Fruit fly (Drosophila melanogaster) whole organism, embryonic: ENCODE results near the gene Cep290.

Experiments
- Antp ChIP-seq: fragments of 200-800 bp; sonication (Bioruptor generic); optimal IDR thresholded peaks from 3 replicates; lab custom pipeline; 2016; ENCODE audit warnings: missing biosample characterization, missing genetic modification characterization
- Asciz ChIP-seq: fragments of 200-800 bp; sonication (Bioruptor generic); optimal IDR thresholded peaks from 2 replicates; lab custom pipeline; 2017; ENCODE audit warnings: missing biosample characterization, mild to moderate bottlenecking, missing genetic modification characterization, missing genetic modification reagents
- Bdp1 ChIP-seq: fragments of 200-800 bp; sonication (Bioruptor generic); optimal IDR thresholded peaks from 3 replicates; lab custom pipeline; 2016; ENCODE audit warnings: missing biosample characterization, missing genetic modification characterization
- Bteb2 ChIP-seq: fragments of 200-800 bp; sonication (Bioruptor generic); optimal IDR thresholded peaks from 2 replicates; lab custom pipeline; 2016; ENCODE audit warnings: missing biosample characterization, missing genetic modification characterization
- C15 ChIP-seq: fragments of 200-800 bp; sonication (Bioruptor generic); IDR thresholded peaks from 3 replicates; pipeline ENCODE4 v1.3.6; 2022; ENCODE audit warnings: missing biosample characterization, missing genetic modification characterization
- CG10565 ChIP-seq: fragments of 200-800 bp; sonication (Bioruptor generic); optimal IDR thresholded peaks from 3 replicates; lab custom pipeline; 2016; ENCODE audit warnings: missing biosample characterization, mild to moderate bottlenecking, missing genetic modification characterization
- CG11695 ChIP-seq: fragments of 200-800 bp; sonication (Bioruptor generic); IDR thresholded peaks from 3 replicates; pipeline ENCODE4 v1.3.6; 2022; ENCODE audit warnings: missing biosample characterization, missing genetic modification characterization
- CG12236 ChIP-seq: fragments of 200-800 bp; sonication (Bioruptor generic); optimal IDR thresholded peaks from 2 replicates; lab custom pipeline; 2016; ENCODE audit warnings: missing biosample characterization, missing genetic modification characterization
- CG13424 ChIP-seq: fragments of 200-800 bp; sonication (Bioruptor generic); optimal IDR thresholded peaks from 2 replicates; lab custom pipeline; 2019; ENCODE audit warnings: missing biosample characterization, mild to moderate bottlenecking, missing genetic modification characterization, moderate library complexity
- CG14050 ChIP-seq: fragments of 200-800 bp; sonication (Bioruptor generic); IDR thresholded peaks from 3 replicates; pipeline ENCODE4 v1.3.6; 2022; ENCODE audit warnings: missing biosample characterization, missing genetic modification characterization
- CG1647 ChIP-seq: fragments of 200-800 bp; sonication (Bioruptor generic); optimal IDR thresholded peaks from 3 replicates; lab custom pipeline; 2016; ENCODE audit warnings: missing biosample characterization, missing genetic modification characterization
- CG17361 ChIP-seq: fragments of 200-800 bp; sonication (Bioruptor generic); IDR thresholded peaks from 3 replicates; pipeline ENCODE4 v1.3.6; 2022; ENCODE audit warnings: missing biosample characterization, missing genetic modification characterization
- CG18262 ChIP-seq: fragments of 200-800 bp; optimal IDR thresholded peaks from 3 replicates; lab custom pipeline; 2019; ENCODE audit warnings: missing biosample characterization, mild to moderate bottlenecking, missing genetic modification characterization, moderate library complexity
- CG1832 ChIP-seq: fragments of 200-800 bp; sonication (Bioruptor generic); optimal IDR thresholded peaks from 2 replicates; lab custom pipeline; 2017; ENCODE audit warnings: missing biosample characterization, mild to moderate bottlenecking, missing genetic modification characterization, inconsistent platforms
- CG3995 ChIP-seq: fragments of 200-800 bp; sonication (Bioruptor generic); optimal IDR thresholded peaks from 3 replicates; lab custom pipeline; 2016; ENCODE audit warnings: missing biosample characterization, missing genetic modification characterization
- CG4328 ChIP-seq: fragments of 200-800 bp; sonication (Bioruptor generic); optimal IDR thresholded peaks from 3 replicates; lab custom pipeline; 2017; ENCODE audit warnings: missing biosample characterization, missing genetic modification reagents, missing genetic modification characterization
- CG4404 ChIP-seq: fragments of 200-800 bp; sonication (Bioruptor generic); IDR thresholded peaks from 2 replicates; pipeline ENCODE4 v1.3.6; 2022; ENCODE audit warnings: missing biosample characterization, missing genetic modification characterization
- CG6254 ChIP-seq: fragments of 200-800 bp; sonication (Bioruptor generic); optimal IDR thresholded peaks from 3 replicates; lab custom pipeline; 2017; ENCODE audit warnings: mild to moderate bottlenecking, missing biosample characterization, missing genetic modification reagents, missing genetic modification characterization
- CG6813 ChIP-seq: fragments of 200-800 bp; sonication (Bioruptor generic); optimal IDR thresholded peaks from 2 replicates; lab custom pipeline; 2017; ENCODE audit warnings: missing biosample characterization, missing genetic modification characterization, mild to moderate bottlenecking, moderate library complexity, missing genetic modification reagents
- CG8388 ChIP-seq: fragments of 200-800 bp; sonication (Bioruptor generic); optimal IDR thresholded peaks from 2 replicates; lab custom pipeline; 2019; ENCODE audit warnings: missing biosample characterization, mild to moderate bottlenecking, missing genetic modification characterization, moderate library complexity
- CHES-1-like ChIP-seq: fragments of 200-800 bp; sonication (Bioruptor generic); optimal IDR thresholded peaks from 2 replicates; lab custom pipeline; 2016; ENCODE audit warnings: missing biosample characterization, missing genetic modification characterization
- D19B ChIP-seq: fragments of 200-800 bp; sonication (Bioruptor generic); optimal IDR thresholded peaks from 2 replicates; lab custom pipeline; 2017; ENCODE audit warnings: missing biosample characterization, mild to moderate bottlenecking, missing genetic modification characterization
- ERR ChIP-seq: fragments of 200-800 bp; sonication (Bioruptor generic); optimal IDR thresholded peaks from 2 replicates; lab custom pipeline; 2016; ENCODE audit warnings: missing biosample characterization, missing genetic modification characterization
- H2.0 ChIP-seq: fragments of 200-800 bp; sonication (Bioruptor generic); IDR thresholded peaks from 2 replicates; pipeline ENCODE4 v1.3.6; 2022; ENCODE audit warnings: missing biosample characterization, missing genetic modification characterization
- Nf-YB ChIP-seq: fragments of 200-800 bp; sonication (Bioruptor generic); optimal IDR thresholded peaks from 3 replicates; lab custom pipeline; 2019; ENCODE audit warnings: missing biosample characterization, mild to moderate bottlenecking, missing genetic modification characterization, moderate library complexity
- Pdp1 ChIP-seq, 2 experiments: fragments of 200-800 bp; sonication (Bioruptor generic); optimal IDR thresholded peaks; 3 replicates each; lab custom pipeline; 2016; ENCODE audit warnings: missing biosample characterization in 2 of 2, missing genetic modification characterization in 2 of 2, mild to moderate bottlenecking in 1 of 2, moderate library complexity in 1 of 2
- Ptx1 ChIP-seq: fragments of 200-800 bp; sonication (Bioruptor generic); IDR thresholded peaks from 2 replicates; pipeline ENCODE4 v1.3.6; 2022; ENCODE audit warnings: missing biosample characterization, missing genetic modification characterization
- bcd ChIP-seq: fragments of 200-800 bp; sonication (Bioruptor generic); optimal IDR thresholded peaks from 2 replicates; lab custom pipeline; 2017; ENCODE audit warnings: missing biosample characterization, mild to moderate bottlenecking, missing genetic modification characterization
- bigmax ChIP-seq: fragments of 200-800 bp; sonication (Bioruptor generic); optimal IDR thresholded peaks from 2 replicates; lab custom pipeline; 2018; ENCODE audit warnings: missing biosample characterization, mild to moderate bottlenecking, missing genetic modification characterization
- cwo ChIP-seq: fragments of 200-800 bp; sonication (Bioruptor generic); optimal IDR thresholded peaks from 3 replicates; lab custom pipeline; 2017; ENCODE audit warnings: missing biosample characterization, missing genetic modification characterization, mild to moderate bottlenecking, moderate library complexity, missing genetic modification reagents
- emc ChIP-seq: fragments of 200-800 bp; sonication (Bioruptor generic); optimal IDR thresholded peaks from 2 replicates; lab custom pipeline; 2016; ENCODE audit warnings: missing biosample characterization, missing genetic modification characterization
- eve ChIP-seq, 2 experiments: fragments of >200 bp; optimal IDR thresholded peaks; 2 replicates each; lab custom pipeline; 2017; ENCODE audit warnings: missing biosample characterization in 2 of 2, missing genetic modification characterization in 2 of 2
- fd64A ChIP-seq: fragments of 200-800 bp; sonication (Bioruptor generic); optimal IDR thresholded peaks from 3 replicates; lab custom pipeline; 2018; ENCODE audit warnings: missing biosample characterization, mild to moderate bottlenecking, missing genetic modification characterization
- grn ChIP-seq: fragments of 200-800 bp; sonication (Bioruptor generic); optimal IDR thresholded peaks from 3 replicates; lab custom pipeline; 2017; ENCODE audit warnings: missing biosample characterization, missing genetic modification characterization
- ham ChIP-seq: fragments of 200-800 bp; sonication (Bioruptor generic); IDR thresholded peaks from 2 replicates; pipeline ENCODE4 v1.3.6; 2022; ENCODE audit warnings: missing biosample characterization, missing genetic modification characterization
- ken ChIP-seq: fragments of 200-800 bp; sonication (Bioruptor generic); IDR thresholded peaks from 3 replicates; pipeline ENCODE4 v1.3.6; 2022; ENCODE audit warnings: missing biosample characterization, missing genetic modification characterization
- otp ChIP-seq: fragments of 200-800 bp; sonication (Bioruptor generic); IDR thresholded peaks from 3 replicates; pipeline ENCODE4, ENCODE4 v1.3.6; 2022; ENCODE audit warnings: missing biosample characterization, missing genetic modification characterization
- pfk ChIP-seq: fragments of 200-800 bp; sonication (Bioruptor generic); optimal IDR thresholded peaks from 2 replicates; lab custom pipeline; 2018; ENCODE audit warnings: missing biosample characterization, mild to moderate bottlenecking, missing genetic modification characterization, moderate library complexity
- row ChIP-seq: fragments of 200-800 bp; sonication (Bioruptor generic); IDR thresholded peaks from 3 replicates; pipeline ENCODE4 v1.3.6; 2022; ENCODE audit warnings: missing biosample characterization, missing genetic modification characterization
- sd ChIP-seq: fragments of 200-800 bp; sonication (Bioruptor generic); optimal IDR thresholded peaks from 3 replicates; lab custom pipeline; 2018; ENCODE audit warnings: missing biosample characterization, mild to moderate bottlenecking, missing genetic modification characterization, moderate library complexity
- sim ChIP-seq: fragments of 200-800 bp; sonication (Bioruptor generic); IDR thresholded peaks from 2 replicates; pipeline ENCODE4 v1.3.6; 2022; ENCODE audit warnings: missing biosample characterization, missing genetic modification characterization
- sima ChIP-seq: fragments of 200-800 bp; sonication (Bioruptor generic); optimal IDR thresholded peaks from 2 replicates; lab custom pipeline; 2016; ENCODE audit warnings: missing biosample characterization, missing genetic modification characterization
- sr ChIP-seq: fragments of 200-800 bp; sonication (Bioruptor generic); IDR thresholded peaks from 3 replicates; pipeline ENCODE4 v1.3.6; 2022; ENCODE audit warnings: missing biosample characterization, missing genetic modification characterization
- stc ChIP-seq: fragments of 200-800 bp; sonication (Bioruptor generic); IDR thresholded peaks from 2 replicates; pipeline ENCODE4 v1.3.6; 2022; ENCODE audit warnings: missing biosample characterization, missing genetic modification characterization
- tin ChIP-seq: fragments of 200-800 bp; sonication (Bioruptor generic); optimal IDR thresholded peaks from 3 replicates; lab custom pipeline; 2016; ENCODE audit warnings: missing biosample characterization, missing genetic modification characterization
- vfl ChIP-seq: fragments of 200-800 bp; sonication (Bioruptor generic); optimal IDR thresholded peaks from 2 replicates; lab custom pipeline; 2016; ENCODE audit warnings: missing biosample characterization, missing genetic modification characterization
- wdn ChIP-seq: fragments of 200-800 bp; sonication (Bioruptor generic); IDR thresholded peaks from 2 replicates; pipeline ENCODE4 v1.3.6; 2022; ENCODE audit warnings: missing biosample characterization, missing genetic modification characterization
- z ChIP-seq: fragments of 200-800 bp; sonication (Bioruptor generic); IDR thresholded peaks from 3 replicates; pipeline ENCODE4 v1.3.6; 2022; ENCODE audit warnings: missing biosample characterization, missing genetic modification characterization
- zen ChIP-seq: fragments of 200-800 bp; sonication (Bioruptor generic); optimal IDR thresholded peaks from 3 replicates; lab custom pipeline; 2018; ENCODE audit warnings: missing biosample characterization, mild to moderate bottlenecking, missing genetic modification characterization, moderate library complexity

Gene Cep290

DNA sequence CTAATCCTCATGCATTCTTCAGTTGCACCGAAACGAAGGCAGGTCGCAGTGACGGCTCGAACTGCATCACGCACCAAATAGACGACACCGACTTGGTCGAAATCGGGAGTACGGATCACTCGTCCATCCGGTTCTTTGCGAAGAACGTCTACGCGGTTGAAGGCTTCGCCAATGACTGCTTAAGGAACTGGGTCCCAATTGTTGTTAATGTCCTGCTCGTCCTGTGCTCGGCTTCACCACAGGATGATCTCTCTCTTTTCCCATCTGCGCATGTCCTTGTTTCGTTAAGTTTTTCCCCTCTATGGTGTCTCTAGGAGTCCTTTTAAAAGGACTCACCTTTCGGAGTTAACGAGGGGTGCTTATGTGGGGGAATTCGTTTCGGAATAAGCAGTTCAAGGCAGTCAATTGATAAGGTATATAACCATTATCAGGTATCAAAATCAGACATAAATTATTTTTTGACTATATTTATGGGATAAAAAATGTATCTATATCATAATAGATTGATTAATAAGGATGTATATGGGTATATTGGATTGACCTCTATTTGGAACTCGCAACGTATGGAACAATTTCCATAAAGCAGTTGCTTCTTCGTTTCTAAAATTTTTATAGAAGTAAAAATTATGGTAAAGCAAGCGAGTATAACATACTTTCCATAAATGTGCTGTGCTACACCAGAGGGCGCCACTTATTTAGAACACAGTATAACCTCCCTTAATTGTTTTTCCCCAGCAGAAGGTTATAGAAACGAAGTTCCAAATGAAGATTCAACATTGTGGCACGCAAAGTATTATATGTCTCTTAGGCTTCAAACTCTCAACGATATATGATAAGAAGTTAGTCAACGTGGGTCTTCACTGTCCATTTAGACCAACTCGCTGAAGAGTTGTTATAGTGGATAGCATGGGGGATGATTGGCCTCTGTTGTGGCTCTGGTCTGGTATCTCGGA lies 13.6 kb downstream of the Cep290 start, which contains the start of gene dpr20 (continued):
- TF ChIP-seq vfl (peak; percentile 63), Asciz (GFP tag; lab: Kevin White, UChicago) (peak; percentile 10), CG12236 (peak; percentile 26), Bteb2 (GFP tag; lab: Kevin White, UChicago) (peak; percentile 56), sr (peak; percentile 66), Nf-YB (GFP tag; lab: Kevin White, UChicago) (peak; percentile 21), CG6813 (peak; percentile 46), CG13424 (tag; lab: Kevin White, UChicago) (peak; percentile 79), wdn (GFP tag; lab: Robert Waterston, UW) (peak; percentile 87), pfk (GFP tag; lab: Kevin White, UChicago) (no peak), CG3995 (GFP tag; lab: Kevin White, UChicago) (peak; percentile 43), fd64A (GFP tag; lab: Kevin White, UChicago) (no peak), ham (no peak), sima (GFP tag; lab: Kevin White, UChicago) (no peak), grn (no peak), CG11695 (GFP tag; lab: Robert Waterston, UW) (peak; percentile 84), emc (GFP tag; lab: Kevin White, UChicago) (peak; percentile 66), CG6254 (GFP tag; lab: Kevin White, UChicago) (no peak), bigmax (GFP tag; lab: Kevin White, UChicago) (peak; percentile 7), CG10565 (no peak), cwo (GFP tag; lab: Kevin White, UChicago) (peak; percentile 53), zen (tag; lab: Kevin White, UChicago) (peak; percentile 41), C15 (peak; percentile 77; the same call in 2 of the 3 replicates), CG4328 (GFP tag; lab: Kevin White, UChicago) (no peak), stc (GFP tag; lab: Robert Waterston, UW) (peak; percentile 90), ERR (GFP tag; lab: Kevin White, UChicago) (peak; percentile 56), sd (tag; lab: Kevin White, UChicago) (peak; percentile 13), z (GFP tag; lab: Robert Waterston, UW) (no peak), CG18262 (tag; lab: Kevin White, UChicago) (peak; percentile 49), CG4404 (peak; percentile 57; the same call in 1 of the 2 replicates), CHES-1-like (peak; percentile 65), CG17361 (GFP tag; lab: Robert Waterston, UW) (peak; percentile 55; the same call in 1 of the 3 replicates), eve (GFP tag; optimal IDR thresholded peaks at IDR 0.05; lab: Kevin White, UChicago) (no peak), Pdp1 (GFP tag; optimal IDR thresholded peaks at IDR 0.05; lab: Kevin White, UChicago) (peak; percentile 68 to 77), Ptx1 (peak; percentile 92), tin (peak; percentile 59), sim (peak; percentile 10; the same call in 1 of the 2 replicates), otp (peak; percentile 89), CG1832 (GFP tag; lab: Kevin White, UChicago) (no peak), ken (peak; percentile 88), CG1647 (GFP tag; lab: Kevin White, UChicago) (peak; percentile 28), CG14050 (peak; percentile 74), Bdp1 (GFP tag; lab: Kevin White, UChicago) (peak; percentile 45), D19B (GFP tag; lab: Kevin White, UChicago) (peak; percentile 42), H2.0 (GFP tag; lab: Robert Waterston, UW) (peak; percentile 85), Antp (GFP tag; lab: Kevin White, UChicago) (peak; percentile 77), CG8388 (GFP tag; lab: Kevin White, UChicago) (peak; percentile 41), row (GFP tag; lab: Robert Waterston, UW) (peak; percentile 93), bcd (GFP tag; lab: Kevin White, UChicago) (peak; percentile 64)
